Fruit fly (Drosophila melanogaster): Measurements from ENCODE around the gene Mkp.

- TF ChIP-seq CG7045 (GFP tag; optimal IDR thresholded peaks at IDR 0.05) (no peak), cnc (optimal IDR thresholded peaks at IDR 0.05) (no peak)
Observed at dm6 chr3L:232267-232666, 47.9 kb upstream of the Mkp start, which contains the start of gene CG34454.

All from whole organism, adult.